Fruit fly (Drosophila melanogaster): Measurements from ENCODE around the gene Spase22-23.

Spase22-23 gene

dm6 chr3R:24221334-24222302 is 8.2 kb downstream of the Spase22-23 start, which contains the start of gene twin (continued):
- TF ChIP-seq Med (GFP tag) (peak; percentile 92), CG1233 (GFP tag; optimal IDR thresholded peaks at IDR 0.05) (peak; percentile 3), mam (GFP tag; optimal IDR thresholded peaks at IDR 0.05) (peak; percentile 82), CG12942 (GFP tag; optimal IDR thresholded peaks at IDR 0.05) (peak; percentile 16), CG14667 (GFP tag; IDR thresholded peaks at IDR 0.05) (0 out of 2 replicates have a peak, but pooled peaks have one; percentile 6), CG3838 (GFP tag; optimal IDR thresholded peaks at IDR 0.05) (peak; percentile 4), zfh1 (GFP tag; IDR thresholded peaks at IDR 0.05) (peak; percentile 34; the same call in 1 of the 3 replicates), crp (GFP tag; optimal IDR thresholded peaks at IDR 0.05) (no peak), CG14860 (GFP tag; IDR thresholded peaks at IDR 0.05; ENCODE audit: partially characterized antibody) (peak; percentile 67; the same call in 2 of the 3 replicates), CG2199 (GFP tag; IDR thresholded peaks at IDR 0.05) (no peak), ap (GFP tag; IDR thresholded peaks at IDR 0.05) (no peak), eve (GFP tag; optimal IDR thresholded peaks at IDR 0.05) (no peak), Poxn (GFP tag; IDR thresholded peaks at IDR 0.05) (0 out of 2 replicates have a peak, but pooled peaks have one; percentile 22), CG16863 (GFP tag; optimal IDR thresholded peaks at IDR 0.05) (peak; percentile 44), run (tag; optimal IDR thresholded peaks at IDR 0.05) (no peak), sisA (GFP tag; IDR thresholded peaks at IDR 0.05) (no peak; the same call in 1 of the 2 replicates), CG17568 (GFP tag; optimal IDR thresholded peaks at IDR 0.05) (no peak), Dfd (GFP tag; optimal IDR thresholded peaks at IDR 0.05) (no peak), H2.0 (GFP tag; IDR thresholded peaks at IDR 0.05) (peak; percentile 17; the same call in 1 of the 2 replicates), HHEX (GFP tag; optimal IDR thresholded peaks at IDR 0.05) (peak; percentile 41), CG13894 (tag; optimal IDR thresholded peaks at IDR 0.05) (peak; percentile 69), Neu2 (GFP tag; optimal IDR thresholded peaks at IDR 0.05; ENCODE audit: borderline replicate concordance) (no peak), CG10462 (GFP tag; optimal IDR thresholded peaks at IDR 0.05) (no peak), phol (tag; optimal IDR thresholded peaks at IDR 0.05) (peak; percentile 69), bbx (GFP tag; IDR thresholded peaks at IDR 0.05; ENCODE audit: partially characterized antibody) (peak; percentile 58; the same call in 1 of the 2 replicates), cad (GFP tag; optimal IDR thresholded peaks at IDR 0.05) (no peak), CG11085 (GFP tag; IDR thresholded peaks at IDR 0.05) (no peak), crol (GFP tag; IDR thresholded peaks at IDR 0.05) (no peak), CG15011 (GFP tag; optimal IDR thresholded peaks at IDR 0.05) (no peak), ewg (GFP tag; optimal IDR thresholded peaks at IDR 0.05) (peak; percentile 27), tna (GFP tag; IDR thresholded peaks at IDR 0.05; ENCODE audit: partially characterized antibody) (peak; percentile 35; the same call in 1 of the 2 replicates), CG3281 (GFP tag; optimal IDR thresholded peaks at IDR 0.05) (peak; percentile 30), aop (GFP tag; IDR thresholded peaks at IDR 0.05) (no peak), klu (GFP tag; IDR thresholded peaks at IDR 0.05) (no peak), Rfx (GFP tag; IDR thresholded peaks at IDR 0.05) (peak; percentile 82), az2 (GFP tag; optimal IDR thresholded peaks at IDR 0.05) (peak; percentile 48), Hr78 (GFP tag; optimal IDR thresholded peaks at IDR 0.05) (no peak), lov (optimal IDR thresholded peaks at IDR 0.05) (no peak), lov (GFP tag; IDR thresholded peaks at IDR 0.05) (no peak), CG1603 (tag; optimal IDR thresholded peaks at IDR 0.05) (peak; percentile 4), Xbp1 (GFP tag; optimal IDR thresholded peaks at IDR 0.05) (peak; percentile 70), CG6175 (GFP tag; IDR thresholded peaks at IDR 0.05) (no peak), trem (tag; optimal IDR thresholded peaks at IDR 0.05) (peak; percentile 99), chif (GFP tag; optimal IDR thresholded peaks at IDR 0.05) (peak; percentile 11 to 69), CG15269 (tag; optimal IDR thresholded peaks at IDR 0.05) (peak; percentile 61), CG10959 (GFP tag; IDR thresholded peaks at IDR 0.05) (no peak), psq (GFP tag; optimal IDR thresholded peaks at IDR 0.05) (peak; percentile 99), gem (tag; optimal IDR thresholded peaks at IDR 0.05) (peak; percentile 74)
